Fruit fly (Drosophila melanogaster) whole organism, embryonic: ENCODE data around the gene Polr1H.
A peak's percentile ranks its signal among the peaks of the same experiment; 100 is the strongest.

ENCODE experiments used
- BEAF-32 ChIP-seq: fragments of 200-800 bp; sonication (Bioruptor generic); optimal IDR thresholded peaks from 3 replicates; lab custom pipeline; 2017; ENCODE audit warnings: missing biosample characterization, missing genetic modification characterization, mild to moderate bottlenecking, moderate library complexity, missing genetic modification reagents
- CG10543 ChIP-seq: fragments of 200-800 bp; sonication (Bioruptor generic); optimal IDR thresholded peaks from 3 replicates; lab custom pipeline; 2017; ENCODE audit warnings: missing biosample characterization, mild to moderate bottlenecking, missing genetic modification characterization, moderate library complexity
- CG12071 ChIP-seq: fragments of 200-800 bp; sonication (Bioruptor generic); optimal IDR thresholded peaks from 3 replicates; lab custom pipeline; 2018; ENCODE audit warnings: missing biosample characterization, mild to moderate bottlenecking, missing genetic modification characterization
- CG15269 ChIP-seq: fragments of 200-800 bp; sonication (Bioruptor generic); optimal IDR thresholded peaks from 2 replicates; lab custom pipeline; 2018; ENCODE audit warnings: missing biosample characterization, mild to moderate bottlenecking, missing genetic modification characterization, moderate library complexity
- CG17612 ChIP-seq: fragments of 200-800 bp; sonication (Bioruptor generic); IDR thresholded peaks from 2 replicates; pipeline ENCODE4 v1.3.6; 2022; ENCODE audit warnings: missing biosample characterization, missing genetic modification characterization
- CG2120 ChIP-seq: fragments of 200-800 bp; sonication (Bioruptor generic); optimal IDR thresholded peaks from 3 replicates; lab custom pipeline; 2016; ENCODE audit warnings: missing biosample characterization, missing genetic modification characterization
- CG2712 ChIP-seq: fragments of 200-800 bp; optimal IDR thresholded peaks from 3 replicates; lab custom pipeline; 2019; ENCODE audit warnings: missing biosample characterization, mild to moderate bottlenecking, missing genetic modification characterization, moderate library complexity
- CG2875 ChIP-seq: fragments of 200-800 bp; sonication (Bioruptor generic); optimal IDR thresholded peaks from 2 replicates; lab custom pipeline; 2017; ENCODE audit warnings: missing biosample characterization, mild to moderate bottlenecking, missing genetic modification characterization, missing genetic modification reagents
- CG31365 ChIP-seq: fragments of 200-800 bp; sonication (Bioruptor generic); optimal IDR thresholded peaks from 2 replicates; lab custom pipeline; 2018; ENCODE audit warnings: missing biosample characterization, mild to moderate bottlenecking, missing genetic modification characterization
- CG34224 ChIP-seq: fragments of 200-800 bp; sonication (Bioruptor generic); IDR thresholded peaks from 3 replicates; pipeline ENCODE4 v1.3.6; 2022; ENCODE audit warnings: missing biosample characterization, missing genetic modification characterization; ENCODE audit not compliant: partially characterized antibody
- CG34376 ChIP-seq: fragments of 200-800 bp; sonication (Bioruptor generic); optimal IDR thresholded peaks from 2 replicates; lab custom pipeline; 2018; ENCODE audit warnings: missing biosample characterization, mild to moderate bottlenecking, missing genetic modification characterization
- CG3995 ChIP-seq: fragments of 200-800 bp; sonication (Bioruptor generic); optimal IDR thresholded peaks from 3 replicates; lab custom pipeline; 2016; ENCODE audit warnings: missing biosample characterization, missing genetic modification characterization
- CG43689 ChIP-seq: fragments of 200-800 bp; sonication (Bioruptor generic); IDR thresholded peaks from 2 replicates; pipeline ENCODE4 v1.3.6; 2022; ENCODE audit warnings: missing biosample characterization, missing genetic modification characterization
- CG7271 ChIP-seq: fragments of 200-800 bp; sonication (Bioruptor generic); optimal IDR thresholded peaks from 2 replicates; lab custom pipeline; 2018; ENCODE audit warnings: missing biosample characterization, mild to moderate bottlenecking, missing genetic modification characterization, moderate library complexity
- CG9932 ChIP-seq: fragments of 200-800 bp; sonication (Bioruptor generic); IDR thresholded peaks from 2 replicates; pipeline ENCODE4 v1.3.6; 2022; ENCODE audit warnings: missing biosample characterization, missing genetic modification characterization
- D19B ChIP-seq: fragments of 200-800 bp; sonication (Bioruptor generic); optimal IDR thresholded peaks from 2 replicates; lab custom pipeline; 2017; ENCODE audit warnings: missing biosample characterization, mild to moderate bottlenecking, missing genetic modification characterization
- MTF-1 ChIP-seq: fragments of 200-800 bp; sonication (Bioruptor generic); optimal IDR thresholded peaks from 2 replicates; lab custom pipeline; 2018; ENCODE audit warnings: missing biosample characterization, mild to moderate bottlenecking, missing genetic modification characterization, borderline replicate concordance
- Mad ChIP-seq: fragments of 200-800 bp; sonication (Bioruptor generic); optimal IDR thresholded peaks from 2 replicates; lab custom pipeline; 2016; ENCODE audit warnings: missing biosample characterization, missing genetic modification characterization
- Max ChIP-seq: fragments of 200-800 bp; sonication (Bioruptor generic); optimal IDR thresholded peaks from 2 replicates; lab custom pipeline; 2016; ENCODE audit warnings: missing biosample characterization, mild to moderate bottlenecking, missing genetic modification characterization
- Mrtf ChIP-seq: fragments of 200-800 bp; sonication (Bioruptor generic); IDR thresholded peaks from 3 replicates; pipeline ENCODE4 v1.3.6; 2022; ENCODE audit warnings: missing biosample characterization, missing genetic modification characterization
- Oaz ChIP-seq: fragments of 200-800 bp; sonication (Bioruptor generic); IDR thresholded peaks from 2 replicates; pipeline ENCODE4 v1.3.6; 2022; ENCODE audit warnings: missing biosample characterization, missing genetic modification characterization
- Pdp1 ChIP-seq, 2 experiments: fragments of 200-800 bp; sonication (Bioruptor generic); optimal IDR thresholded peaks; 3 replicates each; lab custom pipeline; 2016; ENCODE audit warnings: missing biosample characterization in 2 of 2, missing genetic modification characterization in 2 of 2, mild to moderate bottlenecking in 1 of 2, moderate library complexity in 1 of 2
- Rx ChIP-seq: fragments of 200-800 bp; sonication (Bioruptor generic); IDR thresholded peaks from 2 replicates; pipeline ENCODE4 v1.3.6; 2022; ENCODE audit warnings: missing biosample characterization, missing genetic modification characterization
- bcd ChIP-seq: fragments of 200-800 bp; sonication (Bioruptor generic); optimal IDR thresholded peaks from 2 replicates; lab custom pipeline; 2017; ENCODE audit warnings: missing biosample characterization, mild to moderate bottlenecking, missing genetic modification characterization
- bsh ChIP-seq, 2 experiments: fragments of 200-800 bp; sonication (Bioruptor generic); optimal IDR thresholded peaks; 2 replicates each; lab custom pipeline; 2017 to 2018; ENCODE audit warnings: mild to moderate bottlenecking in 2 of 2, missing biosample characterization in 2 of 2, missing genetic modification characterization in 2 of 2, moderate library complexity in 1 of 2
- btn ChIP-seq: fragments of 200-800 bp; sonication (Bioruptor generic); optimal IDR thresholded peaks from 2 replicates; lab custom pipeline; 2016; ENCODE audit warnings: missing biosample characterization, missing genetic modification characterization
- dati ChIP-seq: fragments of 200-800 bp; sonication (Bioruptor generic); IDR thresholded peaks from 2 replicates; pipeline ENCODE4 v1.3.6; 2022; ENCODE audit warnings: missing biosample characterization, missing genetic modification characterization
- fd3F ChIP-seq: fragments of 200-800 bp; sonication (Bioruptor generic); optimal IDR thresholded peaks from 2 replicates; lab custom pipeline; 2018; ENCODE audit warnings: missing biosample characterization, mild to moderate bottlenecking, missing genetic modification characterization, moderate library complexity
- ftz-f1 ChIP-seq: fragments of 200-800 bp; sonication (Bioruptor generic); optimal IDR thresholded peaks from 2 replicates; lab custom pipeline; 2016; ENCODE audit warnings: missing biosample characterization, missing genetic modification characterization
- gem ChIP-seq: fragments of 200-800 bp; sonication (Bioruptor generic); optimal IDR thresholded peaks from 2 replicates; lab custom pipeline; 2019; ENCODE audit warnings: missing biosample characterization, mild to moderate bottlenecking, missing genetic modification characterization, moderate library complexity
- her ChIP-seq: fragments of 200-800 bp; sonication (Bioruptor generic); optimal IDR thresholded peaks from 2 replicates; lab custom pipeline; 2016; ENCODE audit warnings: missing biosample characterization, missing genetic modification characterization
- mirr ChIP-seq: fragments of 200-800 bp; sonication (Bioruptor generic); optimal IDR thresholded peaks from 3 replicates; lab custom pipeline; 2018; ENCODE audit warnings: missing biosample characterization, mild to moderate bottlenecking, missing genetic modification characterization
- sc ChIP-seq, 3 experiments: fragments of >200 bp in 2 of 3; fragments of 200-800 bp in 1 of 3; sonication (Bioruptor generic) in 1 of 3; optimal IDR thresholded peaks; 2 replicates in 2 of 3; 3 replicates in 1 of 3; lab custom pipeline; 2017; ENCODE audit warnings: mild to moderate bottlenecking in 1 of 3, missing biosample characterization in 1 of 3, missing genetic modification characterization in 1 of 3, missing genetic modification reagents in 1 of 3
- sr ChIP-seq: fragments of 200-800 bp; sonication (Bioruptor generic); IDR thresholded peaks from 3 replicates; pipeline ENCODE4 v1.3.6; 2022; ENCODE audit warnings: missing biosample characterization, missing genetic modification characterization
- tx ChIP-seq: fragments of 200-800 bp; sonication (Bioruptor generic); optimal IDR thresholded peaks from 2 replicates; lab custom pipeline; 2016; ENCODE audit warnings: missing biosample characterization, missing genetic modification characterization
- wor ChIP-seq: fragments of 200-800 bp; sonication (Bioruptor generic); IDR thresholded peaks from 2 replicates; pipeline ENCODE4 v1.3.6; 2022; ENCODE audit warnings: missing biosample characterization, missing genetic modification characterization
- yki ChIP-seq: fragments of >200 bp; optimal IDR thresholded peaks from 3 replicates; lab custom pipeline; 2018
- zfh1 ChIP-seq: fragments of 200-800 bp; sonication (Bioruptor generic); IDR thresholded peaks from 3 replicates; pipeline ENCODE4 v1.3.6; 2022; ENCODE audit warnings: missing biosample characterization, missing genetic modification characterization

The Polr1H gene

dm6 chr3R:21739750-21740319 lies 37.8 kb downstream of the Polr1H start, which contains the start of gene CG5849 (continued):
- TF ChIP-seq CG10543 (peak; percentile 29), CG34376 (GFP tag; lab: Kevin White, UChicago) (peak; percentile 45), Pdp1 (GFP tag; optimal IDR thresholded peaks at IDR 0.05; lab: Kevin White, UChicago) (peak in 1 of 2 experiments; percentile 68), bcd (no peak), wor (GFP tag; lab: Robert Waterston, UW) (no peak), BEAF-32 (GFP tag; lab: Kevin White, UChicago) (no peak), ftz-f1 (GFP tag; lab: Kevin White, UChicago) (peak; percentile 45), CG17612 (0 out of 2 replicates have a peak, but pooled peaks have one; percentile 24), Oaz (GFP tag; lab: Robert Waterston, UW) (no peak), CG34224 (GFP tag; lab: Robert Waterston, UW) (0 out of 3 replicates have a peak, but pooled peaks have one; percentile 12), Mad (GFP tag; lab: Kevin White, UChicago) (no peak), CG3995 (no peak), bsh (GFP tag; optimal IDR thresholded peaks at IDR 0.05; lab: Kevin White, UChicago) (no peak), CG2712 (tag; lab: Kevin White, UChicago) (no peak), CG15269 (tag; lab: Kevin White, UChicago) (no peak), her (no peak), dati (GFP tag; lab: Robert Waterston, UW) (no peak), gem (tag; lab: Kevin White, UChicago) (no peak)

- no peak for TF ChIP-seq MTF-1
- no peak for TF ChIP-seq yki (lab: Kevin White, UChicago)
- TF ChIP-seq fd3F (GFP tag; lab: Kevin White, UChicago), result no peak
- no peak for TF ChIP-seq CG2875 (GFP tag; lab: Kevin White, UChicago)
- TF ChIP-seq mirr, result no peak
- no peak for TF ChIP-seq D19B (GFP tag; lab: Kevin White, UChicago)
- TF ChIP-seq CG7271, result no peak
- TF ChIP-seq zfh1 (GFP tag; lab: Robert Waterston, UW), result no peak
- no peak for TF ChIP-seq tx (GFP tag; lab: Kevin White, UChicago)
- no peak for TF ChIP-seq btn (GFP tag; lab: Kevin White, UChicago)
- TF ChIP-seq CG12071 (GFP tag; lab: Kevin White, UChicago), result no peak
- no peak for TF ChIP-seq Max (GFP tag; lab: Kevin White, UChicago)
- TF ChIP-seq Rx (GFP tag; lab: Robert Waterston, UW), result no peak
- TF ChIP-seq CG31365 (tag; lab: Kevin White, UChicago), result no peak
- no peak for TF ChIP-seq CG43689 (GFP tag; lab: Robert Waterston, UW)
- TF ChIP-seq sr (GFP tag; lab: Robert Waterston, UW), result no peak
- no peak for TF ChIP-seq sc (optimal IDR thresholded peaks at IDR 0.05; lab: Kevin White, UChicago)
- no peak for TF ChIP-seq sc (GFP tag; optimal IDR thresholded peaks at IDR 0.05; lab: Kevin White, UChicago)
- TF ChIP-seq CG2120 (GFP tag; lab: Kevin White, UChicago), result no peak
Measured at dm6 chr3R:21739010-21739409, 38.6 kb downstream of the Polr1H start, which contains the start of gene CG34034. CG34034 (minus strand) TSS chr3R:21739110.

DNA sequence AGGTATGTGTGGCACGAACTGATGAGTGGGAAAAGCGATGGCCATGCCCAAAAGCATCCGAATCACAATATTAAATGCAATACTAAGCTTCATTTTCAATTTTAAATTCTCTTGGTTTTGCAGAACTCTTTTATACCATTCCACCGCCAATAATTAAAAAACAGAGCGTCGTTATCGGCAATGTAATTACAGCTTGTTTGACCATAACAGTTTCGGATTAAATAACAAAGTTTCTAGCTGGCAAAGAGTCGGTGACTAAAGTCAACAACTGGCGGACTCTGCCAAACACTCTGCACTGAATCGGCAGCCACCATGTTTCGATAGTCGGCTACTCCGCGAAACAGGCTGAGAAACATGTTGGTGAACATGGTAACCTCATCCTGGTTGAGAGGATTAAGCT lies 40.4 kb downstream of the Polr1H start, which contains the start of gene CG42870:
Gene CG42870, minus strand, starts transcription at position 101 of the 400 bp plus-strand sequence.
- TF ChIP-seq CG9932 (GFP tag; lab: Robert Waterston, UW) (no peak), Pdp1 (GFP tag; optimal IDR thresholded peaks at IDR 0.05; lab: Kevin White, UChicago) (no peak), Mrtf (no peak)
